Fruit fly (Drosophila melanogaster) whole organism, larva: Measurements from ENCODE around the gene tap.

Experiments used
- noc ChIP-seq: fragments of 200-800 bp; sonication (Bioruptor generic); optimal IDR thresholded peaks from 3 replicates; lab custom pipeline; 2019; ENCODE audit warnings: missing biosample characterization, mild to moderate bottlenecking, missing genetic modification characterization, moderate library complexity

The tap gene

dm6 chr3L:17359225-17359773 is at the start of gene tap:
Gene tap, plus strand, starts transcription at chr3L:17359682.
- TF ChIP-seq noc (tag; lab: Kevin White, UChicago) = no peak

dm6 chr3L:17310509-17310908 is 49.0 kb upstream of the tap start:
- TF ChIP-seq noc (tag; lab: Kevin White, UChicago) = no peak

dm6 chr3L:17316220-17316619 is 43.3 kb upstream of the tap start:
- no peak for TF ChIP-seq noc (tag; lab: Kevin White, UChicago)

dm6 chr3L:17320711-17321110 is 38.8 kb upstream of the tap start, which contains the start of gene ND-24L:
Gene ND-24L, minus strand, starts transcription at chr3L:17320811.
- no peak for TF ChIP-seq noc (tag; lab: Kevin White, UChicago)

- no peak for TF ChIP-seq noc (tag; lab: Kevin White, UChicago)
Observed at dm6 chr3L:17322541-17322940, 36.9 kb upstream of the tap start, which contains the start of gene CG13724. Gene CG13724, plus strand, starts transcription at chr3L:17322841.

dm6 chr3L:17325418-17325817 is 34.1 kb upstream of the tap start, which contains the start of gene CG13725:
Gene CG13725, minus strand, starts transcription at chr3L:17325518.
- no peak for TF ChIP-seq noc (tag; lab: Kevin White, UChicago)

dm6 chr3L:17329069-17329468 is 30.4 kb upstream of the tap start, which contains the start of gene Or74a:
Gene Or74a, minus strand, starts transcription at chr3L:17329169.
- TF ChIP-seq noc (tag; lab: Kevin White, UChicago) = no peak

dm6 chr3L:17339122-17339521 is 20.4 kb upstream of the tap start, which contains the start of gene CG6479:
Gene CG6479, minus strand, starts transcription at chr3L:17339262.
- no peak for TF ChIP-seq noc (tag; lab: Kevin White, UChicago)

dm6 chr3L:17339756-17340155 is 19.7 kb upstream of the tap start:
- no peak for TF ChIP-seq noc (tag; lab: Kevin White, UChicago)

dm6 chr3L:17341216-17341615 is 18.3 kb upstream of the tap start, which contains the start of gene CG13727:
Gene CG13727, minus strand, starts transcription at chr3L:17341316.
- TF ChIP-seq noc (tag; lab: Kevin White, UChicago) = no peak

dm6 chr3L:17344596-17344995 is 14.9 kb upstream of the tap start, which contains the start of gene brv2:
Gene brv2, minus strand, starts transcription at chr3L:17344696.
- TF ChIP-seq noc (tag; lab: Kevin White, UChicago) = no peak

dm6 chr3L:17346393-17346792 is 13.1 kb upstream of the tap start:
- TF ChIP-seq noc (tag; lab: Kevin White, UChicago) = no peak

- no peak for TF ChIP-seq noc (tag; lab: Kevin White, UChicago)
Observed at dm6 chr3L:17349604-17350003, 9.9 kb upstream of the tap start, which contains the start of gene Mip. Gene Mip, minus strand, starts transcription at chr3L:17349666.

dm6 chr3L:17351522-17351921 is 8.0 kb upstream of the tap start, which contains the start of gene CG7692:
Gene CG7692, plus strand, starts transcription at chr3L:17351822.
- no peak for TF ChIP-seq noc (tag; lab: Kevin White, UChicago)

dm6 chr3L:17352812-17353211 is 6.7 kb upstream of the tap start:
- TF ChIP-seq noc (tag; lab: Kevin White, UChicago) = no peak

- no peak for TF ChIP-seq noc (tag; lab: Kevin White, UChicago)
Observed at dm6 chr3L:17357431-17357830, 2.1 kb upstream of the tap start.

- no peak for TF ChIP-seq noc (tag; lab: Kevin White, UChicago)
Observed at dm6 chr3L:17358490-17358889, 992 bp upstream of the tap start.
